Worm (Caenorhabditis elegans) whole organism, L2 larva: ENCODE measurements around the gene clec-83.
A peak's percentile ranks its signal among the peaks of the same experiment; 100 is the strongest.

ENCODE experiments used
- ceh-16 ChIP-seq: fragments of 150-350 bp; optimal IDR thresholded peaks from 2 replicates; lab custom pipeline; 2014; ENCODE audit warnings: missing biosample characterization, missing genetic modification characterization
- ceh-82 ChIP-seq: fragments of 150-350 bp; optimal IDR thresholded peaks from 2 replicates; lab custom pipeline; 2014; ENCODE audit warnings: missing biosample characterization, missing genetic modification characterization
- fos-1 ChIP-seq: fragments of 150-350 bp; optimal IDR thresholded peaks from 2 replicates; lab custom pipeline; 2014; ENCODE audit warnings: missing biosample characterization, missing genetic modification characterization
- lsy-2 ChIP-seq, 2 experiments: fragments of 150-350 bp in 1 of 2; sonication (generic microtip) in 1 of 2; optimal IDR thresholded peaks; 2 replicates each; lab custom pipeline; 2014 to 2017; ENCODE audit warnings: missing biosample characterization in 2 of 2, missing genetic modification characterization in 2 of 2
- nhr-11 ChIP-seq: fragments of 150-350 bp; optimal IDR thresholded peaks from 2 replicates; lab custom pipeline; 2014; ENCODE audit warnings: missing biosample characterization, missing genetic modification characterization
- snpc-4 ChIP-seq: fragments of 150-350 bp; optimal IDR thresholded peaks from 2 replicates; lab custom pipeline; 2014; ENCODE audit warnings: missing biosample characterization, missing genetic modification characterization
- unc-62 ChIP-seq: fragments of 150-350 bp; optimal IDR thresholded peaks from 2 replicates; lab custom pipeline; 2014; ENCODE audit warnings: missing biosample characterization, missing genetic modification reagents, missing genetic modification characterization

ce11 chrIV:2854161-2854560 is 12.9 kb upstream of the clec-83 start:
- TF ChIP-seq fos-1 (peak; percentile 8), snpc-4 (tag; lab: Kevin White, UChicago) (no peak), nhr-11 (tag; lab: Kevin White, UChicago) (no peak), unc-62 (GFP tag; lab: Kevin White, UChicago) (no peak), ceh-82 (no peak), lsy-2 (tag; optimal IDR thresholded peaks at IDR 0.05; lab: Kevin White, UChicago) (no peak), ceh-16 (tag; lab: Kevin White, UChicago) (no peak)
